Fruit fly (Drosophila melanogaster): Measurements from ENCODE around the gene mbf1.

Gene mbf1

DNA sequence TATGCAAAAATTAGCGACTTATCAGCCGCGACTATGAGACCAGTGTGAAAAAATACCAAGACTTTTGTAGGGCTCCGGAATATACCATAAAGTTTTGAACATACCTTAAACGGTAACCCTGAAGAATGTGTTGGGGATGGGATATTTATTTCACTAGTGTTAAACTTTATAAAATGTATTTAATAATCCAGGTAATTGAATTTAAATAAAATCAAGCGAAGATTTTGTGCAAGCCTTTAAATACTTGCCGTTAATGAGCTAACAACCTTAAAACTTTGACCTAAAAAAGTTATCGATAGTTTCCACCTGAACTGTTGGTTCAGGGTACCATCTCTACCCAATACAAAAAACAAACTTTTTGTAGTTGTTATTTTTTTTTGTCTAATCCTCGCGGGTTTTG lies 37.9 kb downstream of the mbf1 start, which contains the start of gene CG4101 (continued):
- TF ChIP-seq Adf1 (GFP tag; IDR thresholded peaks at IDR 0.05), result peak; percentile 51
- TF ChIP-seq knrl (GFP tag; IDR thresholded peaks at IDR 0.05; ENCODE audit: partially characterized antibody), result peak; percentile 80
- TF ChIP-seq sens-2 (GFP tag; IDR thresholded peaks at IDR 0.05), result peak; percentile 60; the same call in 1 of the 2 replicates
- TF ChIP-seq CG18599 (GFP tag; optimal IDR thresholded peaks at IDR 0.05), result peak; percentile 80
- no peak for TF ChIP-seq kah (GFP tag; optimal IDR thresholded peaks at IDR 0.05)
- no peak for TF ChIP-seq zf30C (GFP tag; optimal IDR thresholded peaks at IDR 0.05)
- peak; percentile 65 for TF ChIP-seq CG7372 (GFP tag; IDR thresholded peaks at IDR 0.05)
- no peak for TF ChIP-seq Doc2 (GFP tag; IDR thresholded peaks at IDR 0.05)
- no peak for TF ChIP-seq Poxn (GFP tag; IDR thresholded peaks at IDR 0.05)
- TF ChIP-seq lmd (GFP tag; IDR thresholded peaks at IDR 0.05), result peak; percentile 75
- TF ChIP-seq bigmax (GFP tag; optimal IDR thresholded peaks at IDR 0.05), result no peak
- peak; percentile 79 for TF ChIP-seq Ets97D (GFP tag; optimal IDR thresholded peaks at IDR 0.05)
- no peak for TF ChIP-seq sc (optimal IDR thresholded peaks at IDR 0.05)
- no peak for TF ChIP-seq sc (GFP tag; optimal IDR thresholded peaks at IDR 0.05)
- peak; percentile 61 for TF ChIP-seq Lhr (GFP tag; optimal IDR thresholded peaks at IDR 0.05)
- no peak for TF ChIP-seq CG10274 (GFP tag; optimal IDR thresholded peaks at IDR 0.05)
- TF ChIP-seq phol (tag; optimal IDR thresholded peaks at IDR 0.05), result peak; percentile 85
- TF ChIP-seq lola (GFP tag; optimal IDR thresholded peaks at IDR 0.05), result peak in 1 of 3 experiments; percentile 73
- peak; percentile 87 for TF ChIP-seq CG2712 (tag; optimal IDR thresholded peaks at IDR 0.05)
- peak; percentile 82 for TF ChIP-seq ken (GFP tag; IDR thresholded peaks at IDR 0.05)
- peak; percentile 90 for TF ChIP-seq gem (tag; optimal IDR thresholded peaks at IDR 0.05)
- peak; percentile 49 for TF ChIP-seq crc (GFP tag; optimal IDR thresholded peaks at IDR 0.05)
- no peak for TF ChIP-seq pros (GFP tag; optimal IDR thresholded peaks at IDR 0.05)
- peak; percentile 72 for TF ChIP-seq inv (GFP tag; IDR thresholded peaks at IDR 0.05; ENCODE audit: partially characterized antibody)
- TF ChIP-seq CG10147 (GFP tag; optimal IDR thresholded peaks at IDR 0.05), result peak; percentile 82
- peak; percentile 53 for TF ChIP-seq CG7556 (GFP tag; optimal IDR thresholded peaks at IDR 0.05)
- TF ChIP-seq seq (GFP tag; IDR thresholded peaks at IDR 0.05), result peak; percentile 63; the same call in 1 of the 2 replicates
- peak; percentile 68 for TF ChIP-seq Six4 (GFP tag; optimal IDR thresholded peaks at IDR 0.05)
- TF ChIP-seq CG11247 (GFP tag; IDR thresholded peaks at IDR 0.05), result peak; percentile 70; the same call in 1 of the 2 replicates
- TF ChIP-seq C15 (GFP tag; IDR thresholded peaks at IDR 0.05), result 0 out of 3 replicates have a peak, but pooled peaks have one; percentile 41
- TF ChIP-seq onecut (GFP tag; IDR thresholded peaks at IDR 0.05), result peak; percentile 30
- TF ChIP-seq tx (GFP tag; optimal IDR thresholded peaks at IDR 0.05), result peak; percentile 70
- TF ChIP-seq CG17568 (GFP tag; optimal IDR thresholded peaks at IDR 0.05), result peak; percentile 74
- peak; percentile 77 for TF ChIP-seq bab2 (GFP tag; optimal IDR thresholded peaks at IDR 0.05)
- peak; percentile 79 for TF ChIP-seq lab (GFP tag; optimal IDR thresholded peaks at IDR 0.05)
- peak; percentile 68 for TF ChIP-seq Mrtf (GFP tag; IDR thresholded peaks at IDR 0.05)
- peak; percentile 86 for TF ChIP-seq zfh2 (GFP tag; optimal IDR thresholded peaks at IDR 0.05)
- peak; percentile 2 for TF ChIP-seq CG3163 (GFP tag; optimal IDR thresholded peaks at IDR 0.05)
- peak; percentile 49 for TF ChIP-seq ewg (GFP tag; optimal IDR thresholded peaks at IDR 0.05)
- peak; percentile 64 for TF ChIP-seq CG12219 (GFP tag; optimal IDR thresholded peaks at IDR 0.05)
- peak; percentile 69 for TF ChIP-seq Meics (GFP tag; optimal IDR thresholded peaks at IDR 0.05)
- no peak for TF ChIP-seq tna (GFP tag; IDR thresholded peaks at IDR 0.05; ENCODE audit: partially characterized antibody)
- TF ChIP-seq tap (tag; optimal IDR thresholded peaks at IDR 0.05), result peak; percentile 61
- TF ChIP-seq CG3407 (GFP tag; optimal IDR thresholded peaks at IDR 0.05), result peak; percentile 31
- TF ChIP-seq CG8089 (GFP tag; optimal IDR thresholded peaks at IDR 0.05), result peak; percentile 22

Data from whole organism, embryonic.